Fruit fly (Drosophila melanogaster) whole organism, prepupa: ENCODE measurements around the gene papi.

Experiments used
- Blimp-1 ChIP-seq: fragments of 200-800 bp; sonication (Bioruptor generic); optimal IDR thresholded peaks from 3 replicates; lab custom pipeline; 2017; ENCODE audit warnings: missing biosample characterization, missing genetic modification characterization, mild to moderate bottlenecking, moderate library complexity, missing genetic modification reagents
- CG10631 ChIP-seq: fragments of 200-800 bp; sonication (Bioruptor generic); optimal IDR thresholded peaks from 2 replicates; lab custom pipeline; 2016; ENCODE audit warnings: missing biosample characterization, missing genetic modification characterization
- CG11294 ChIP-seq: fragments of 200-800 bp; sonication (Bioruptor generic); IDR thresholded peaks from 2 replicates; pipeline ENCODE4 v1.3.6; 2022; ENCODE audit warnings: missing biosample characterization, missing genetic modification characterization
- CG11762 ChIP-seq: fragments of 200-800 bp; sonication (Bioruptor generic); optimal IDR thresholded peaks from 3 replicates; lab custom pipeline; 2016; ENCODE audit warnings: missing biosample characterization, missing genetic modification characterization; ENCODE audit not compliant: insufficient read depth
- CG11902 ChIP-seq: fragments of 200-800 bp; sonication (Bioruptor generic); optimal IDR thresholded peaks from 3 replicates; lab custom pipeline; 2016; ENCODE audit warnings: missing biosample characterization, missing genetic modification characterization
- CG15336 ChIP-seq: fragments of 200-800 bp; sonication (Bioruptor generic); IDR thresholded peaks from 2 replicates; pipeline ENCODE4 v1.3.6; 2022; ENCODE audit warnings: missing biosample characterization, missing genetic modification characterization
- CG16779 ChIP-seq: fragments of 200-800 bp; sonication (Bioruptor generic); optimal IDR thresholded peaks from 3 replicates; lab custom pipeline; 2017; ENCODE audit warnings: missing biosample characterization, mild to moderate bottlenecking, missing genetic modification characterization
- CG3032 ChIP-seq: fragments of 200-800 bp; optimal IDR thresholded peaks from 2 replicates; lab custom pipeline; 2019; ENCODE audit warnings: missing biosample characterization, mild to moderate bottlenecking, missing genetic modification characterization, moderate library complexity
- CG31627 ChIP-seq: fragments of 200-800 bp; sonication (Bioruptor generic); optimal IDR thresholded peaks from 3 replicates; lab custom pipeline; 2016; ENCODE audit warnings: missing biosample characterization, missing genetic modification characterization
- CG32006 ChIP-seq: fragments of 200-800 bp; sonication (Bioruptor generic); optimal IDR thresholded peaks from 3 replicates; lab custom pipeline; 2017; ENCODE audit warnings: missing biosample characterization, mild to moderate bottlenecking, missing genetic modification characterization
- CG6792 ChIP-seq: fragments of 200-800 bp; sonication (Bioruptor generic); optimal IDR thresholded peaks from 3 replicates; lab custom pipeline; 2016; ENCODE audit warnings: missing biosample characterization, missing genetic modification characterization
- CG6808 ChIP-seq: fragments of 200-800 bp; sonication (Bioruptor generic); optimal IDR thresholded peaks from 3 replicates; lab custom pipeline; 2017; ENCODE audit warnings: missing biosample characterization, missing genetic modification characterization, mild to moderate bottlenecking, moderate library complexity, missing genetic modification reagents
- CG6854 ChIP-seq: fragments of 200-800 bp; sonication (Bioruptor generic); optimal IDR thresholded peaks from 2 replicates; lab custom pipeline; 2017; ENCODE audit warnings: missing biosample characterization, mild to moderate bottlenecking, missing genetic modification characterization
- CG7368 ChIP-seq: fragments of 200-800 bp; sonication (Bioruptor generic); optimal IDR thresholded peaks from 3 replicates; lab custom pipeline; 2016; ENCODE audit warnings: missing biosample characterization, missing genetic modification characterization
- CG8119 ChIP-seq: fragments of 200-800 bp; sonication (Bioruptor generic); IDR thresholded peaks from 3 replicates; pipeline ENCODE4 v1.3.6; 2022; ENCODE audit warnings: missing biosample characterization, missing genetic modification characterization
- CG8319 ChIP-seq: fragments of 200-800 bp; sonication (Bioruptor generic); optimal IDR thresholded peaks from 3 replicates; lab custom pipeline; 2016; ENCODE audit warnings: missing biosample characterization, missing genetic modification characterization
- Eip75B ChIP-seq: fragments of 200-800 bp; sonication (Bioruptor generic); optimal IDR thresholded peaks from 3 replicates; lab custom pipeline; 2016; ENCODE audit warnings: missing biosample characterization, missing genetic modification characterization
- Eip78C ChIP-seq: fragments of 200-800 bp; sonication (Bioruptor generic); peaks from one replicate; lab custom pipeline; 2016; ENCODE audit warnings: missing biosample characterization, missing genetic modification characterization
- Eip93F ChIP-seq: fragments of 200-800 bp; sonication (Bioruptor generic); optimal IDR thresholded peaks from 2 replicates; lab custom pipeline; 2016; ENCODE audit warnings: missing biosample characterization, mild to moderate bottlenecking, missing genetic modification characterization
- Ets21C ChIP-seq: fragments of 200-800 bp; sonication (Bioruptor generic); optimal IDR thresholded peaks from 3 replicates; lab custom pipeline; 2016; ENCODE audit warnings: missing biosample characterization, missing genetic modification characterization
- Ets96B ChIP-seq: fragments of 200-800 bp; optimal IDR thresholded peaks from 2 replicates; lab custom pipeline; 2019; ENCODE audit warnings: missing biosample characterization, mild to moderate bottlenecking, missing genetic modification characterization, moderate library complexity
- Gug ChIP-seq: fragments of 200-800 bp; sonication (Bioruptor generic); IDR thresholded peaks from 2 replicates; pipeline ENCODE4 v1.3.6; 2022; ENCODE audit warnings: missing biosample characterization, missing genetic modification characterization
- Hr4 ChIP-seq: fragments of 200-800 bp; sonication (Bioruptor generic); optimal IDR thresholded peaks from 3 replicates; lab custom pipeline; 2016; ENCODE audit warnings: missing biosample characterization, missing genetic modification characterization
- Met ChIP-seq: fragments of 200-800 bp; sonication (Bioruptor generic); optimal IDR thresholded peaks from 3 replicates; lab custom pipeline; 2016; ENCODE audit warnings: missing biosample characterization, missing genetic modification characterization
- OdsH ChIP-seq: fragments of 200-800 bp; sonication (Bioruptor generic); optimal IDR thresholded peaks from 3 replicates; lab custom pipeline; 2016; ENCODE audit warnings: missing biosample characterization, missing genetic modification characterization
- Smox ChIP-seq: fragments of 200-800 bp; sonication (Bioruptor generic); optimal IDR thresholded peaks from 3 replicates; lab custom pipeline; 2016; ENCODE audit warnings: missing biosample characterization, missing genetic modification characterization
- Sox102F ChIP-seq: fragments of 200-800 bp; sonication (Bioruptor generic); optimal IDR thresholded peaks from 2 replicates; lab custom pipeline; 2016; ENCODE audit warnings: missing biosample characterization, mild to moderate bottlenecking, missing genetic modification characterization
- Sox14 ChIP-seq: fragments of 200-800 bp; sonication (Bioruptor generic); optimal IDR thresholded peaks from 3 replicates; lab custom pipeline; 2016; ENCODE audit warnings: missing biosample characterization, missing genetic modification characterization
- Sox15 ChIP-seq: fragments of 200-800 bp; sonication (Bioruptor generic); optimal IDR thresholded peaks from 3 replicates; lab custom pipeline; 2016; ENCODE audit warnings: missing biosample characterization, missing genetic modification characterization
- achi ChIP-seq: fragments of 200-800 bp; sonication (Bioruptor generic); optimal IDR thresholded peaks from 3 replicates; lab custom pipeline; 2016; ENCODE audit warnings: missing biosample characterization, missing genetic modification characterization
- acj6 ChIP-seq: fragments of 200-800 bp; sonication (Bioruptor generic); optimal IDR thresholded peaks from 3 replicates; lab custom pipeline; 2016; ENCODE audit warnings: missing biosample characterization, missing genetic modification characterization
- cyc ChIP-seq: fragments of 200-800 bp; sonication (Bioruptor generic); optimal IDR thresholded peaks from 3 replicates; lab custom pipeline; 2016; ENCODE audit warnings: missing biosample characterization, missing genetic modification characterization
- dac ChIP-seq: fragments of 200-800 bp; sonication (Bioruptor generic); optimal IDR thresholded peaks from 2 replicates; lab custom pipeline; 2017; ENCODE audit warnings: missing biosample characterization, mild to moderate bottlenecking, missing genetic modification characterization
- dsx ChIP-seq: fragments of 200-800 bp; optimal IDR thresholded peaks from 3 replicates; lab custom pipeline; 2019; ENCODE audit warnings: missing biosample characterization, mild to moderate bottlenecking, missing genetic modification characterization, moderate library complexity; ENCODE audit not compliant: poor library complexity, severe bottlenecking
- eg ChIP-seq: fragments of 200-800 bp; sonication (Bioruptor generic); IDR thresholded peaks from 3 replicates; pipeline ENCODE4 v1.3.6; 2022; ENCODE audit warnings: missing biosample characterization, missing genetic modification characterization
- esn ChIP-seq: fragments of 200-800 bp; sonication (Bioruptor generic); optimal IDR thresholded peaks from 2 replicates; lab custom pipeline; 2016; ENCODE audit warnings: missing biosample characterization, mild to moderate bottlenecking, missing genetic modification characterization, moderate library complexity
- fkh ChIP-seq: fragments of 200-800 bp; sonication (Bioruptor generic); optimal IDR thresholded peaks from 3 replicates; lab custom pipeline; 2017; ENCODE audit warnings: missing biosample characterization, mild to moderate bottlenecking, missing genetic modification characterization, moderate library complexity
- lz ChIP-seq: fragments of 200-800 bp; sonication (Bioruptor generic); optimal IDR thresholded peaks from 3 replicates; lab custom pipeline; 2016; ENCODE audit warnings: missing biosample characterization, missing genetic modification characterization
- pdm3 ChIP-seq: fragments of 200-800 bp; sonication (Bioruptor generic); optimal IDR thresholded peaks from 3 replicates; lab custom pipeline; 2016; ENCODE audit warnings: missing biosample characterization, missing genetic modification characterization
- salr ChIP-seq, 2 experiments: fragments of 200-800 bp; sonication (Bioruptor generic); optimal IDR thresholded peaks; 3 replicates each; lab custom pipeline; 2016 to 2018; ENCODE audit warnings: missing biosample characterization in 2 of 2, missing genetic modification characterization in 2 of 2, mild to moderate bottlenecking in 1 of 2
- spab ChIP-seq: fragments of 200-800 bp; sonication (Bioruptor generic); optimal IDR thresholded peaks from 2 replicates; lab custom pipeline; 2017; ENCODE audit warnings: missing biosample characterization, mild to moderate bottlenecking, missing genetic modification characterization, missing genetic modification reagents
- ss ChIP-seq, 2 experiments: fragments of 200-800 bp; sonication (Bioruptor generic); optimal IDR thresholded peaks; 2 replicates in 1 of 2; 3 replicates in 1 of 2; lab custom pipeline; 2017 to 2018; ENCODE audit warnings: mild to moderate bottlenecking in 2 of 2, missing biosample characterization in 2 of 2, missing genetic modification characterization in 2 of 2, moderate library complexity in 1 of 2
- svp ChIP-seq: fragments of 200-800 bp; sonication (Bioruptor generic); peaks from one replicate; lab custom pipeline; 2016; ENCODE audit warnings: missing biosample characterization, missing genetic modification characterization
- vri ChIP-seq: fragments of 200-800 bp; sonication (Bioruptor generic); optimal IDR thresholded peaks from 3 replicates; lab custom pipeline; 2016; ENCODE audit warnings: missing biosample characterization, mild to moderate bottlenecking, missing genetic modification characterization

papi gene

dm6 chr2L:2226259-2227121 lies 5.9 kb downstream of the papi start, which contains the start of the genes CG15387 and sau (continued):
- TF ChIP-seq CG8319 (peak; percentile 57), Ets96B (tag; lab: Kevin White, UChicago) (peak; percentile 79), Sox14 (GFP tag; lab: Kevin White, UChicago) (peak; percentile 88), CG7368 (GFP tag; lab: Kevin White, UChicago) (peak; percentile 75), Eip75B (GFP tag; lab: Kevin White, UChicago) (peak; percentile 84), CG11294 (peak; percentile 45; the same call in 1 of the 2 replicates), salr (GFP tag; optimal IDR thresholded peaks at IDR 0.05; lab: Kevin White, UChicago) (peak; percentile 55 to 84), spab (peak; percentile 50), vri (GFP tag; lab: Kevin White, UChicago) (peak; percentile 84), Sox102F (peak; percentile 87), CG6808 (GFP tag; lab: Kevin White, UChicago) (peak; percentile 53), ss (GFP tag; optimal IDR thresholded peaks at IDR 0.05; lab: Kevin White, UChicago) (peak; percentile 2 to 79), CG31627 (peak; percentile 92), fkh (GFP tag; lab: Kevin White, UChicago) (peak; percentile 45), dac (GFP tag; lab: Kevin White, UChicago) (peak; percentile 54), Sox15 (GFP tag; lab: Kevin White, UChicago) (peak; percentile 71), Hr4 (peak; percentile 90), cyc (peak; percentile 90), CG8119 (GFP tag; lab: Robert Waterston, UW) (peak; percentile 33; the same call in 1 of the 3 replicates), CG15336 (GFP tag; lab: Robert Waterston, UW) (peak; percentile 56), CG11902 (GFP tag; lab: Kevin White, UChicago) (peak; percentile 75), Smox (GFP tag; lab: Kevin White, UChicago) (peak; percentile 88), lz (peak; percentile 93), pdm3 (peak; percentile 91), Ets21C (GFP tag; lab: Kevin White, UChicago) (peak; percentile 85), CG10631 (GFP tag; lab: Kevin White, UChicago) (peak; percentile 88), eg (GFP tag; lab: Robert Waterston, UW) (peak; percentile 77), CG6792 (peak; percentile 74), Gug (GFP tag; lab: Robert Waterston, UW) (peak; percentile 68)
- TF ChIP-seq, all 60 proteins: peak for 60

- peak; percentile 68 for TF ChIP-seq dac (GFP tag; lab: Kevin White, UChicago)
- TF ChIP-seq Ets96B (tag; lab: Kevin White, UChicago): peak; percentile 67
- TF ChIP-seq Smox (GFP tag; lab: Kevin White, UChicago): peak; percentile 76
- peak; percentile 80 for TF ChIP-seq CG32006 (GFP tag; lab: Kevin White, UChicago)
- TF ChIP-seq OdsH (GFP tag; lab: Kevin White, UChicago): peak; percentile 85
- TF ChIP-seq svp (GFP tag; lab: Kevin White, UChicago): peak; percentile 94
- TF ChIP-seq vri (GFP tag; lab: Kevin White, UChicago): peak; percentile 65
- peak; percentile 89 for TF ChIP-seq eg (GFP tag; lab: Robert Waterston, UW)
- TF ChIP-seq CG3032: peak; percentile 66
- peak; percentile 65 for TF ChIP-seq Sox15 (GFP tag; lab: Kevin White, UChicago)
- peak; percentile 30 for TF ChIP-seq Blimp-1 (GFP tag; lab: Kevin White, UChicago)
- TF ChIP-seq Sox102F: peak; percentile 83
- TF ChIP-seq ss (GFP tag; optimal IDR thresholded peaks at IDR 0.05; lab: Kevin White, UChicago): peak; percentile 29 to 33
- TF ChIP-seq spab: peak; percentile 58
- TF ChIP-seq CG6808 (GFP tag; lab: Kevin White, UChicago): peak; percentile 65
- peak; percentile 30 for TF ChIP-seq CG6854
- peak; percentile 76 for TF ChIP-seq Eip75B (GFP tag; lab: Kevin White, UChicago)
- TF ChIP-seq Hr4: peak; percentile 87
- TF ChIP-seq pdm3: peak; percentile 86
- peak; percentile 83 for TF ChIP-seq CG31627
- no peak for TF ChIP-seq CG8319
- peak; percentile 87 for TF ChIP-seq esn
- peak; percentile 78 for TF ChIP-seq acj6
- TF ChIP-seq CG16779 (tag; lab: Kevin White, UChicago): peak; percentile 53
- peak; percentile 74 for TF ChIP-seq achi
- peak; percentile 88 for TF ChIP-seq Eip78C (GFP tag; lab: Kevin White, UChicago)
- TF ChIP-seq CG11762: peak; percentile 62
- TF ChIP-seq CG8119 (GFP tag; lab: Robert Waterston, UW): peak; percentile 81
- no peak for TF ChIP-seq Eip93F (GFP tag; lab: Kevin White, UChicago)
- peak; percentile 85 for TF ChIP-seq Sox14 (GFP tag; lab: Kevin White, UChicago)
- peak; percentile 87 for TF ChIP-seq CG15336 (GFP tag; lab: Robert Waterston, UW)
- TF ChIP-seq dsx (GFP tag; lab: Kevin White, UChicago): peak; percentile 73
- no peak for TF ChIP-seq fkh (GFP tag; lab: Kevin White, UChicago)
- TF ChIP-seq Met (GFP tag; lab: Kevin White, UChicago): peak; percentile 81
Observed at dm6 chr2L:2227316-2227715, 6.8 kb downstream of the papi start.
